Worm (Caenorhabditis elegans) whole organism, L2 larva: Measurements from ENCODE around the gene F18E3.13.

ENCODE experiments used
- crh-2 ChIP-seq: sonication (generic microtip); optimal IDR thresholded peaks from 2 replicates; lab custom pipeline; 2017; ENCODE audit warnings: missing biosample characterization, missing genetic modification characterization
- lin-39 ChIP-seq: fragments of 150-350 bp; optimal IDR thresholded peaks from 2 replicates; lab custom pipeline; 2014; ENCODE audit warnings: missing biosample characterization, missing genetic modification reagents, missing genetic modification characterization
- nhr-77 ChIP-seq: fragments of 150-350 bp; optimal IDR thresholded peaks from 2 replicates; lab custom pipeline; 2014; ENCODE audit warnings: missing biosample characterization, missing genetic modification characterization
- unc-62 ChIP-seq: fragments of 150-350 bp; optimal IDR thresholded peaks from 2 replicates; lab custom pipeline; 2014; ENCODE audit warnings: missing biosample characterization, missing genetic modification reagents, missing genetic modification characterization

DNA sequence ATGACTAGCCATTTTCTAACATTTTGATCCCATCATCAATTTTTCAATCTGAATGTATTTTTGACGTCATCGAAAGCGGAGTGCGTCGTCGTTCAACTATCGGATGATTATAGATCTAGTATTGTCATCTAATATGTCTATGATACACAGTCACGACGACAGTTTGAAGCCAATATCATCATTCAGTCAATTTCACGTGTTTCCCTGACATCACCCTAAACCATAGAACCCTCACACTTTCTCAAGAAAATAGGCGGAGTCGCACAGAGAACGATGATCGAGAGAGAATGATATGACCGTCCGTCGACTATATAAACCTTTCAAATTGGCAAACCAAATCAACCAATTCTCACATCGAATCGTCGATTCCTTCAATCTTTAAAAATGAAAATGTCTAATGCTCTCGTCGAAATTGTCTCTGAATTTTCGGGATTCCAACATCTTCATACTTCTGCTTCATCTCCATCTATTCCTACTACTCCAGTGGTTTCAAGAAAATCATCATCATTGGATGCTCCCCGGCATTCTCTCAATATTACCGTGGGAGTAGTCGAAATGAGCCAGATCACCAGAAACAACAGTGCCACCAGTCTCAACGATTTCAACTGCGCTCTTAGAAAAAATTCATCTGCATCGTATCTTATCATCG lies at the start of gene F18E3.13:
- TF ChIP-seq unc-62 (GFP tag; lab: Kevin White, UChicago) (no peak), lin-39 (tag; lab: Kevin White, UChicago) (no peak), crh-2 (tag; lab: Kevin White, UChicago) (no peak), nhr-77 (tag; lab: Kevin White, UChicago) (no peak)
